Worm (Caenorhabditis elegans) whole organism, L3 larva: ENCODE results near the gene pat-4.

Source experiments
- R02D3.7 ChIP-seq: fragments of 150-350 bp; optimal IDR thresholded peaks from 2 replicates; lab custom pipeline; 2014; ENCODE audit warnings: missing biosample characterization, missing genetic modification characterization
- eor-1 ChIP-seq, 2 experiments: fragments of 150-350 bp; optimal IDR thresholded peaks; 2 replicates each; lab custom pipeline; 2014 to 2018; ENCODE audit warnings: missing biosample characterization in 2 of 2, missing genetic modification characterization in 2 of 2
- fos-1 ChIP-seq: fragments of 150-350 bp; optimal IDR thresholded peaks from 2 replicates; lab custom pipeline; 2014; ENCODE audit warnings: missing biosample characterization, missing genetic modification characterization
- lin-39 ChIP-seq: fragments of 150-350 bp; optimal IDR thresholded peaks from 2 replicates; lab custom pipeline; 2018; ENCODE audit warnings: missing biosample characterization, missing genetic modification reagents, missing genetic modification characterization
- lsy-12 ChIP-seq: sonication (generic microtip); optimal IDR thresholded peaks from 2 replicates; lab custom pipeline; 2016; ENCODE audit warnings: mild to moderate bottlenecking, missing genetic modification characterization, missing compliant biosample characterization
- nhr-28 ChIP-seq: fragments of 150-350 bp; optimal IDR thresholded peaks from 2 replicates; lab custom pipeline; 2014; ENCODE audit warnings: missing biosample characterization, missing genetic modification characterization

- TF ChIP-seq R02D3.7 (tag; lab: Kevin White, UChicago): no peak
- no peak for TF ChIP-seq fos-1 (tag; lab: Kevin White, UChicago)
- TF ChIP-seq nhr-28 (tag; lab: Kevin White, UChicago): no peak
- no peak for TF ChIP-seq lin-39 (tag; lab: Kevin White, UChicago)
- no peak for TF ChIP-seq eor-1 (tag; optimal IDR thresholded peaks at IDR 0.05; lab: Kevin White, UChicago)
- TF ChIP-seq lsy-12 (tag; lab: Kevin White, UChicago): no peak
Measured at ce11 chrIII:84372-84771, 10.2 kb downstream of the pat-4 start.
